Worm (Caenorhabditis elegans) whole organism, early embryonic: ENCODE results near the gene T23B12.6.

Experiments
- ama-1 ChIP-seq: fragments of 150-350 bp; optimal IDR thresholded peaks from 2 replicates; lab custom pipeline; 2014
- ets-7 ChIP-seq: sonication (generic microtip); optimal IDR thresholded peaks from 2 replicates; lab custom pipeline; 2016; ENCODE audit warnings: missing genotype, missing genetic modification characterization, missing compliant biosample characterization

DNA sequence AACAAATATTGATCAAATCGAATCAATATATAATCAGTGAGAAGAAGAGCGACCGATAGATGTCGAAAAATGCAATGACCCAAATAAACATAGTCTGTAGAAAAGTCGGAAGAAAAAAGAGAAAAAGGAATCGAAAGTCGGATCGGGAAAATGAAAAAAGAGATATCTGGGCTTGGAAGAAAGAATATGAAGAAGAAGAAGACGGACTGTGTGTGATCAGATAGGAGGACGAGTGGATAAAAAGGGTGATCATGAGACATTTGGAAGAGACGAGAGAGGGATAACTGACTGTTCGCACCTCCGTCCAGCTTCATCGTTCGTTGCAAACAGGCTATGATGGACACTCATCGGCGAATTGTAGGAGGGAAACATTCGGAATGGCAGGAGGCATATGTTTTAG lies 50.6 kb downstream of the T23B12.6 start:
- TF ChIP-seq ama-1 (lab: Kevin White, UChicago), result no peak
- TF ChIP-seq ets-7 (tag; lab: Kevin White, UChicago), result no peak
